Worm (Caenorhabditis elegans) whole organism, L4/young adult: ENCODE results near the gene pkc-1.

ENCODE experiments used
- W03F9.2 ChIP-seq: fragments of 150-350 bp; optimal IDR thresholded peaks from 2 replicates; lab custom pipeline; 2014; ENCODE audit warnings: missing biosample characterization, missing genetic modification characterization
- him-1 ChIP-seq: sonication (generic microtip); optimal IDR thresholded peaks from 2 replicates; lab custom pipeline; 2016; ENCODE audit warnings: missing genotype, missing genetic modification reagents, missing genetic modification characterization, missing compliant biosample characterization

ce11 chrV:11990511-11991127, 41.3 kb downstream of the pkc-1 start:
- no peak for TF ChIP-seq him-1 (tag; lab: Kevin White, UChicago)
- no peak for TF ChIP-seq W03F9.2 (tag; lab: Kevin White, UChicago)
